Worm (Caenorhabditis elegans): ENCODE data around the gene nfyc-1.

Gene nfyc-1

DNA sequence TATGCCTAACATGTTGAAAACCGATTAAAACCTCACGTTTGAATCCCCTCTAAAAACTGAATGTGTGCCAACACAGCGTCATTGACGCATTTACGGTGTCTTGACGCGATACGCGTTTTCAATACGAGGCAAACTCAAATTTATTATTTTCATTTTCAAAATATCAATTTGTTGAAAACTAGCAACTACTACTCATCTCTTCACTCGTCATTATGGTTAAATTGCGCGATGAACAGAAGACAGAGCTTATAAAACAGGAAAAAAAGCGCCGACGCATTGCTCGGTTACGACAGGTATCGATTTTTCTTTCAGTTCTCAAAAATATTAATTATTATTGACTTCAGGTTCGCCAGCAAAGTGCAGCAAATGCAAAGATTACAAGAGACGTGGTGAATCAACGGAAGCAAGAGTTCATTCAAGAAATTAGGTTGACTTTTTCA lies 19.1 kb upstream of the nfyc-1 start, which contains the start of gene enee-1:
TSS of gene enee-1 (plus strand) at position 108 of the 440 bp plus-strand sequence.
- TF ChIP-seq ztf-26 (tag; optimal IDR thresholded peaks at IDR 0.05) (peak; percentile 56), hrde-1 (tag; optimal IDR thresholded peaks at IDR 0.05; ENCODE audit: borderline replicate concordance) (no peak), lin-40 (tag; optimal IDR thresholded peaks at IDR 0.05) (peak; percentile 82), dox-1 (GFP tag; IDR thresholded peaks at IDR 0.05) (peak; percentile 64; the same call in 1 of the 2 replicates), pbrm-1 (GFP tag; IDR thresholded peaks at IDR 0.05) (peak; percentile 54; the same call in 1 of the 2 replicates), ztf-25 (GFP tag; IDR thresholded peaks at IDR 0.05) (no peak), atf-7 (tag; optimal IDR thresholded peaks at IDR 0.05) (peak; percentile 19), efl-1 (GFP tag; optimal IDR thresholded peaks at IDR 0.05) (peak; percentile 57), tbp1 (GFP tag; optimal IDR thresholded peaks at IDR 0.05) (peak; percentile 19), Y56A3A.18 (GFP tag; IDR thresholded peaks at IDR 0.05) (0 out of 2 replicates have a peak, but pooled peaks have one; percentile 23), egl-44 (GFP tag; IDR thresholded peaks at IDR 0.05) (no peak), snpc-4 (GFP tag; optimal IDR thresholded peaks at IDR 0.05) (no peak), snpc-4 (tag; optimal IDR thresholded peaks at IDR 0.05) (peak in 3 of 4 experiments; percentile 17 to 40 (median 24)), nhr-80 (tag; optimal IDR thresholded peaks at IDR 0.05) (no peak), repo-1 (tag; optimal IDR thresholded peaks at IDR 0.05) (peak; percentile 53), ztf-18 (tag; optimal IDR thresholded peaks at IDR 0.05) (peak; percentile 94), cebp-1 (GFP tag; IDR thresholded peaks at IDR 0.05) (no peak), cebp-1 (tag; optimal IDR thresholded peaks at IDR 0.05) (peak; percentile 60), let-607 (tag; optimal IDR thresholded peaks at IDR 0.05) (peak in 1 of 2 experiments; percentile 15), ZK185.1 (tag; optimal IDR thresholded peaks at IDR 0.05; ENCODE audit: poor library complexity, severe bottlenecking) (peak; percentile 2), ama-1 (optimal IDR thresholded peaks at IDR 0.05) (peak; percentile 30), ama-1 (GFP tag; optimal IDR thresholded peaks at IDR 0.05) (no peak), tlf-1 (GFP tag; optimal IDR thresholded peaks at IDR 0.05) (peak; percentile 36), athp-1 (tag; optimal IDR thresholded peaks at IDR 0.05) (no peak), ztf-22 (GFP tag; optimal IDR thresholded peaks at IDR 0.05) (no peak), mcd-1 (GFP tag; IDR thresholded peaks at IDR 0.05) (peak; percentile 81), D2030.7 (GFP tag; IDR thresholded peaks at IDR 0.05) (peak; percentile 46), lin-54 (GFP tag; optimal IDR thresholded peaks at IDR 0.05) (peak; percentile 90), hmg-1.2 (GFP tag; IDR thresholded peaks at IDR 0.05) (no peak; the same call in 1 of the 2 replicates), B0336.3 (GFP tag; IDR thresholded peaks at IDR 0.05) (0 out of 2 replicates have a peak, but pooled peaks have one; percentile 37), Y53G8AR.9 (GFP tag; conservative IDR thresholded peaks at IDR 0.05) (peak; percentile 61; the same call in 1 of the 2 replicates), madf-10 (tag; optimal IDR thresholded peaks at IDR 0.05) (peak; percentile 19), hmg-20 (GFP tag; IDR thresholded peaks at IDR 0.05) (0 out of 2 replicates have a peak, but pooled peaks have one; percentile 36), K12H6.12 (tag; optimal IDR thresholded peaks at IDR 0.05) (peak; percentile 39), C06A6.2 (GFP tag; conservative IDR thresholded peaks at IDR 0.05) (peak; percentile 56), nhr-90 (tag; optimal IDR thresholded peaks at IDR 0.05) (no peak), madf-6 (GFP tag; IDR thresholded peaks at IDR 0.05) (peak; percentile 11; the same call in 1 of the 2 replicates), lir-1 (GFP tag; conservative IDR thresholded peaks at IDR 0.05) (peak; percentile 17; the same call in 1 of the 2 replicates), dpl-1 (GFP tag; optimal IDR thresholded peaks at IDR 0.05) (peak; percentile 74), nfyb-1 (GFP tag; IDR thresholded peaks at IDR 0.05) (peak; percentile 56; the same call in 1 of the 2 replicates), ets-4 (GFP tag; optimal IDR thresholded peaks at IDR 0.05) (no peak), lin-35 (GFP tag; optimal IDR thresholded peaks at IDR 0.05) (peak; percentile 1 to 83 (median 58)), attf-3 (GFP tag; conservative IDR thresholded peaks at IDR 0.05) (peak; percentile 43; the same call in 1 of the 2 replicates), madf-3 (GFP tag; IDR thresholded peaks at IDR 0.05) (peak; percentile 68; the same call in 1 of the 2 replicates), rcor-1 (GFP tag; IDR thresholded peaks at IDR 0.05) (peak; percentile 52; the same call in 1 of the 2 replicates), ekl-4 (GFP tag; IDR thresholded peaks at IDR 0.05) (0 out of 2 replicates have a peak, but pooled peaks have one; percentile 51)

Data from whole organism, young adult.